Fruit fly (Drosophila melanogaster): ENCODE data around the gene Mnt.
A peak's percentile ranks its signal among the peaks of the same experiment; 100 is the strongest.

Gene Mnt

DNA sequence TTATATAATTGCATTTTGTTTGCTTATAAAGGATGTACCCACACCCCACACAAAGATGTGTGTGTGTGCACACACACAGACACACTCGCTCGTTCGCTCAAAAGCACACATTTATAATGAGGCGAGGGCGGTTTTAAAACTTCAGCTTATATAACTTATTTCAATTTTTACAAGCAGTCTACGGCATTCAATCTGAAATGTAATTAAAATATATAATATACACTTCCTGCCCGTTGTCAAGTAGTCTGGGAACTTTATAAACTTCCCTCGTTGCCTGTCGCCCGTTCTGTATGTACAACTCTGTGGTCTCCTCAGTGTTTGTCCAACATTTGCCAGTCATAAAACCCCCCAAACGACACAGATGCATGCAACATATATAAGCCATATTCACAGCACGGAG is 59.3 kb downstream of the Mnt start:
- TF ChIP-seq Ets98B (GFP tag; IDR thresholded peaks at IDR 0.05): peak; percentile 50
- peak; percentile 36 for TF ChIP-seq CG8159 (tag; optimal IDR thresholded peaks at IDR 0.05)
- TF ChIP-seq fd96Ca (GFP tag; IDR thresholded peaks at IDR 0.05): peak; percentile 56; the same call in 1 of the 3 replicates
- TF ChIP-seq CG8301 (tag; optimal IDR thresholded peaks at IDR 0.05): peak; percentile 9
- TF ChIP-seq CG13204 (GFP tag; optimal IDR thresholded peaks at IDR 0.05): no peak
- no peak for TF ChIP-seq gl (tag; optimal IDR thresholded peaks at IDR 0.05)
- TF ChIP-seq CG17806 (tag; optimal IDR thresholded peaks at IDR 0.05): peak; percentile 11
- TF ChIP-seq CG32121 (GFP tag; IDR thresholded peaks at IDR 0.05): peak; percentile 59; the same call in 1 of the 2 replicates
- no peak for TF ChIP-seq CG34367 (tag; optimal IDR thresholded peaks at IDR 0.05)
- 0 out of 2 replicates have a peak, but pooled peaks have one; percentile 9 for TF ChIP-seq CG12605 (GFP tag; IDR thresholded peaks at IDR 0.05)
- peak; percentile 2 for TF ChIP-seq Pif1B (GFP tag; optimal IDR thresholded peaks at IDR 0.05)
- peak; percentile 13 for TF ChIP-seq CG9948 (tag; optimal IDR thresholded peaks at IDR 0.05)
- no peak for TF ChIP-seq D1 (tag; optimal IDR thresholded peaks at IDR 0.05)
- no peak for TF ChIP-seq CG10348 (GFP tag; IDR thresholded peaks at IDR 0.05)
- no peak for TF ChIP-seq rn (GFP tag; IDR thresholded peaks at IDR 0.05)
- peak; percentile 27 for TF ChIP-seq Pif1A (GFP tag; optimal IDR thresholded peaks at IDR 0.05)
- no peak for TF ChIP-seq Snoo (tag; optimal IDR thresholded peaks at IDR 0.05)
- TF ChIP-seq CG15710 (tag; optimal IDR thresholded peaks at IDR 0.05): peak; percentile 3
- no peak for TF ChIP-seq EcR (GFP tag; optimal IDR thresholded peaks at IDR 0.05)
- TF ChIP-seq CG4496 (GFP tag; IDR thresholded peaks at IDR 0.05): peak; percentile 75
- TF ChIP-seq CG14655 (GFP tag; optimal IDR thresholded peaks at IDR 0.05): peak; percentile 42

DNA sequence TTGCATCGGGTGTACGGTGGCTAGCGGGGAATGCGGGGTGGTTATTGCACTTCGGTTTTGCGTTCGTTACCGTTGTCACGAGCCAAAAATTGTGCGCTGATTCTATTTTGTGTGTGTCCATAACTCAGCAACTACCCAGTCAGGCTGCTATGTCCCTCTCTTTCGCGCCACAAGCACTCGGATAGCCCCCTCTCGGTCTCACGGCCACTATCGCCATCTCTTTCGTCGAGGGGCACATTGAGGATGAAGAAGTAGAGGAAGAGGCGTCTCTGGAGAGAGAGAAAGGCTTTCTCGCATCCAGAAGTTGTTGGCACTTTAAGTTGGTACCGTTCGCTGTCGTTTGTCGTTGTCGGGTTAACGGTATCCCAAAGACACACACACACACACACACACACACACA is 66.2 kb downstream of the Mnt start:
- no peak for TF ChIP-seq CG8159 (tag; optimal IDR thresholded peaks at IDR 0.05)
- TF ChIP-seq CG12605 (GFP tag; IDR thresholded peaks at IDR 0.05): no peak
- no peak for TF ChIP-seq rn (GFP tag; IDR thresholded peaks at IDR 0.05)
- no peak for TF ChIP-seq Snoo (tag; optimal IDR thresholded peaks at IDR 0.05)
- TF ChIP-seq Pif1B (GFP tag; optimal IDR thresholded peaks at IDR 0.05): no peak

DNA sequence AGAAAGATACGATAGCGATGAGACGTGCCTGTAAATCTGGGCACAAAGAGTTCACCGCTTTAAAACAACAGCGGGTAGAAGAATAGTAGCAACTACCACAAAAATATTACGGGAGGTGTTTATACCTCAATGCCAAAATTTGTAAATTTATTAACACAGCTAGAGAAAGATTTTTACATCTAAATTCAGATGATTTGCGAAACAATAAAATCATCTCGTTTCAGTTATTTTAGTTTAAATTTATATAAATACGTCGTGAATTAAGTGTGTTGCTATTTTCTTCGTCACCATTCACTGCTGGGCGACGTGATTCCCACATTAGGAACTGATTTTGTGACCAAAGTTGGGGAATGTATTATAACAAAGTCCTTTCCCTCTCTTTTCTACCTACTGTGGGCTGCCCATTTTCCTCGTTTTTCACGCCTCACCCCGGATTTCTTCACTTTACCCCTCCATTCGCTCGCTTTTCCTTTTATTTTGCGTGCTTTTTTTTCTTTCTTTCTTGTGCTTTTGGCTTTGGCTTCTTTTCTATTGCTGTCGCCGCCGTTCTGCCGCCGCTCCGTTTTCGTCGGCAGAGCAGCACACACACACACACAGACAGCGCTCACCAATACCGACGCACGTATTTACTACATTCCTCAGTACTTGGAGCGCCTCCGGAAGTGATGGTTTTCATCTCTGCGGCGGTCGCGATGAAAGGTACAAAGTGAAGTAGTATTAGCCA is 67.7 kb downstream of the Mnt start:
- TF ChIP-seq CG10348 (GFP tag; IDR thresholded peaks at IDR 0.05): no peak
- no peak for TF ChIP-seq CG32121 (GFP tag; IDR thresholded peaks at IDR 0.05)
- peak; percentile 14; the same call in 1 of the 3 replicates for TF ChIP-seq CG4496 (GFP tag; IDR thresholded peaks at IDR 0.05)
- TF ChIP-seq EcR (GFP tag; optimal IDR thresholded peaks at IDR 0.05): no peak
- TF ChIP-seq CG12605 (GFP tag; IDR thresholded peaks at IDR 0.05): no peak
- no peak for TF ChIP-seq D1 (tag; optimal IDR thresholded peaks at IDR 0.05)
- TF ChIP-seq CG17806 (tag; optimal IDR thresholded peaks at IDR 0.05): peak; percentile 28
- peak; percentile 55 for TF ChIP-seq CG9948 (tag; optimal IDR thresholded peaks at IDR 0.05)
- peak; percentile 73 for TF ChIP-seq CG8301 (tag; optimal IDR thresholded peaks at IDR 0.05)
- TF ChIP-seq CG34367 (tag; optimal IDR thresholded peaks at IDR 0.05): no peak
- TF ChIP-seq CG13204 (GFP tag; optimal IDR thresholded peaks at IDR 0.05): no peak
- peak; percentile 80 for TF ChIP-seq CG14655 (GFP tag; optimal IDR thresholded peaks at IDR 0.05)
- 0 out of 2 replicates have a peak, but pooled peaks have one; percentile 12 for TF ChIP-seq Ets98B (GFP tag; IDR thresholded peaks at IDR 0.05)
- TF ChIP-seq Pif1B (GFP tag; optimal IDR thresholded peaks at IDR 0.05): peak; percentile 31
- 0 out of 3 replicates have a peak, but pooled peaks have one; percentile 34 for TF ChIP-seq fd96Ca (GFP tag; IDR thresholded peaks at IDR 0.05)
- no peak for TF ChIP-seq gl (tag; optimal IDR thresholded peaks at IDR 0.05)
- no peak for TF ChIP-seq Snoo (tag; optimal IDR thresholded peaks at IDR 0.05)
- peak; percentile 38 for TF ChIP-seq CG8159 (tag; optimal IDR thresholded peaks at IDR 0.05)
- TF ChIP-seq CG15710 (tag; optimal IDR thresholded peaks at IDR 0.05): peak; percentile 2
- peak; percentile 30 for TF ChIP-seq Pif1A (GFP tag; optimal IDR thresholded peaks at IDR 0.05)
- no peak for TF ChIP-seq rn (GFP tag; IDR thresholded peaks at IDR 0.05)

DNA sequence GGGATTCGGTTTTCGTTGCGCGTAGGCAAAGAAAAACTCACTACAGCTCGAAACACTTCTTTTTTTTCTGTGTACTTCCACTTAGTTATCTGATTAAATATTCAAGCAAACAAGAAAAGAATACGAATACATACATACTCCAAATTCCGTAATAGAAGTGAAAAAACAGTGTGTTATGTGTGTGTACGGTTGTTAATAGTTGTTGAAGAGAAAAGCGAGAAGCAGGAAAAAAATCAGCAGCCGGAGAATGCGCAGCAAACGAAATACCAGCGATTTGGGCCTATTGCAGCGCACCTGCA is 68.2 kb downstream of the Mnt start:
- TF ChIP-seq D1 (tag; optimal IDR thresholded peaks at IDR 0.05): no peak
- TF ChIP-seq CG15710 (tag; optimal IDR thresholded peaks at IDR 0.05): no peak
- no peak for TF ChIP-seq CG14655 (GFP tag; optimal IDR thresholded peaks at IDR 0.05)
- TF ChIP-seq CG32121 (GFP tag; IDR thresholded peaks at IDR 0.05): no peak
- no peak for TF ChIP-seq CG12605 (GFP tag; IDR thresholded peaks at IDR 0.05)
- no peak for TF ChIP-seq fd96Ca (GFP tag; IDR thresholded peaks at IDR 0.05)
- TF ChIP-seq CG17806 (tag; optimal IDR thresholded peaks at IDR 0.05): no peak
- no peak for TF ChIP-seq Snoo (tag; optimal IDR thresholded peaks at IDR 0.05)

DNA sequence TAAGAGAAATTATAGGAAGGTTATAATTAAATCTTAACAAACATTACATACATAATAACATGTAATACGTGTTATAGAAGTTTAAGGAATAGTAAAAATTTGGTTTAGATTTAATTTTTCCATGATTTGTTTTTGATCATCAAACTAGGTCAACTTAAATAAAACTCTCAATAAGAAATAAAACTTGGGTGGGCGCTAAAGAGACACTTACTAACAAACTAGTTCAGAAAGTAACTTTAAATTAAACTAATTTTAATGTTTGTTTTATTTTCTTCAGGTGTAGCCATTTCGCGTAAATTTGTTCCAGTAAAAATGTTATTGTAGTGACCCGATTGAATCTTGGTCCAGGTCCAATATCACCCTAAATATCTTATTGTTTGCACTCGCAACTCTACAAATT is 68.7 kb downstream of the Mnt start:
- TF ChIP-seq Pif1A (GFP tag; optimal IDR thresholded peaks at IDR 0.05): peak; percentile 33
- peak; percentile 43; the same call in 1 of the 3 replicates for TF ChIP-seq CG4496 (GFP tag; IDR thresholded peaks at IDR 0.05)
- 0 out of 2 replicates have a peak, but pooled peaks have one; percentile 14 for TF ChIP-seq rn (GFP tag; IDR thresholded peaks at IDR 0.05)
- no peak for TF ChIP-seq Ets98B (GFP tag; IDR thresholded peaks at IDR 0.05)
- no peak for TF ChIP-seq Snoo (tag; optimal IDR thresholded peaks at IDR 0.05)
- no peak for TF ChIP-seq fd96Ca (GFP tag; IDR thresholded peaks at IDR 0.05)
- peak; percentile 15 for TF ChIP-seq CG9948 (tag; optimal IDR thresholded peaks at IDR 0.05)
- TF ChIP-seq CG17806 (tag; optimal IDR thresholded peaks at IDR 0.05): peak; percentile 32
- TF ChIP-seq CG14655 (GFP tag; optimal IDR thresholded peaks at IDR 0.05): peak; percentile 60
- peak; percentile 10 for TF ChIP-seq CG8159 (tag; optimal IDR thresholded peaks at IDR 0.05)
- no peak for TF ChIP-seq CG15710 (tag; optimal IDR thresholded peaks at IDR 0.05)
- peak; percentile 17; the same call in 1 of the 2 replicates for TF ChIP-seq CG32121 (GFP tag; IDR thresholded peaks at IDR 0.05)

Data from whole organism, pupa.